Worm (Caenorhabditis elegans) whole organism, L4 larva: ENCODE results near the gene haly-1.

Source experiments
- T26A8.4 ChIP-seq: fragments of 200-800 bp; sonication (Bioruptor generic); IDR thresholded peaks from 2 replicates; pipeline ENCODE4 v1.3.6; 2022; ENCODE audit warnings: missing genetic modification characterization, missing compliant biosample characterization
- ZK546.5 ChIP-seq, 2 experiments: sonication (generic microtip); optimal IDR thresholded peaks; 2 replicates each; lab custom pipeline; 2017; ENCODE audit warnings: missing biosample characterization in 2 of 2, missing genetic modification characterization in 2 of 2
- ama-1 ChIP-seq: fragments of 150-350 bp; optimal IDR thresholded peaks from 2 replicates; lab custom pipeline; 2014; ENCODE audit warnings: inconsistent platforms, mixed read lengths
- ctbp-1 ChIP-seq: fragments of 200-800 bp; sonication (Bioruptor generic); IDR thresholded peaks from 2 replicates; pipeline ENCODE4 v1.3.6; 2022; ENCODE audit warnings: missing genetic modification reagents, missing genetic modification characterization, missing compliant biosample characterization
- nhr-11 ChIP-seq: fragments of 150-350 bp; optimal IDR thresholded peaks from 2 replicates; lab custom pipeline; 2014; ENCODE audit warnings: missing biosample characterization, missing genetic modification characterization
- nhr-237 ChIP-seq: sonication (generic microtip); optimal IDR thresholded peaks from 2 replicates; lab custom pipeline; 2017; ENCODE audit warnings: missing biosample characterization, missing genetic modification characterization
- nhr-77 ChIP-seq: fragments of 150-350 bp; optimal IDR thresholded peaks from 2 replicates; lab custom pipeline; 2014; ENCODE audit warnings: missing biosample characterization, missing genetic modification characterization
- unc-62 ChIP-seq, 3 experiments: fragments of 150-350 bp in 1 of 3; sonication (generic microtip); optimal IDR thresholded peaks in 2 of 3; peaks in 1 of 3; 1 replicate in 1 of 3; 2 replicates in 2 of 3; lab custom pipeline; 2014 to 2017; ENCODE audit warnings: missing biosample characterization in 3 of 3, missing genetic modification characterization in 3 of 3, missing genetic modification reagents in 3 of 3, missing genotype in 1 of 3
- zag-1 ChIP-seq: fragments of 150-350 bp; optimal IDR thresholded peaks from 2 replicates; lab custom pipeline; 2014; ENCODE audit warnings: missing biosample characterization, missing genetic modification characterization
- ztf-11 ChIP-seq: fragments of 150-350 bp; optimal IDR thresholded peaks from 2 replicates; lab custom pipeline; 2014; ENCODE audit warnings: missing biosample characterization, missing genetic modification characterization

- no peak for TF ChIP-seq T26A8.4 (GFP tag; lab: Robert Waterston, UW)
- TF ChIP-seq ama-1 = no peak
- TF ChIP-seq ztf-11 (tag; lab: Kevin White, UChicago) = no peak
- TF ChIP-seq ctbp-1 = no peak
- no peak for TF ChIP-seq zag-1
- TF ChIP-seq unc-62 (GFP tag; optimal IDR thresholded peaks at IDR 0.05 in 1 of 2; lab: Kevin White, UChicago) = no peak
- TF ChIP-seq unc-62 (tag; optimal IDR thresholded peaks at IDR 0.05; lab: Kevin White, UChicago) = no peak
- TF ChIP-seq nhr-237 (tag; lab: Kevin White, UChicago) = no peak
- TF ChIP-seq nhr-77 (tag; lab: Kevin White, UChicago) = no peak
- TF ChIP-seq ZK546.5 (tag; optimal IDR thresholded peaks at IDR 0.05; lab: Kevin White, UChicago) = no peak
- TF ChIP-seq nhr-11 (tag; lab: Kevin White, UChicago) = no peak
Measured at ce11 chrX:10888201-10888600, 8.2 kb downstream of the haly-1 start, which contains the start of gene F47B10.6.
